Fruit fly (Drosophila melanogaster) whole organism, adult: ENCODE data around the gene mRpL12.

ENCODE experiments used
- CG12768 ChIP-seq: fragments of 200-800 bp; sonication (Bioruptor generic); optimal IDR thresholded peaks from 2 replicates; lab custom pipeline; 2017; ENCODE audit warnings: missing biosample characterization, missing genetic modification characterization, mild to moderate bottlenecking, moderate library complexity, missing genetic modification reagents
- CG1620 ChIP-seq: fragments of 200-800 bp; sonication (Bioruptor generic); optimal IDR thresholded peaks from 2 replicates; lab custom pipeline; 2016; ENCODE audit warnings: missing biosample characterization, missing genetic modification characterization
- CG33017 ChIP-seq: fragments of 200-800 bp; sonication (Bioruptor generic); optimal IDR thresholded peaks from 2 replicates; lab custom pipeline; 2018; ENCODE audit warnings: missing biosample characterization, mild to moderate bottlenecking, missing genetic modification characterization, moderate library complexity
- Crg-1 ChIP-seq: fragments of 200-800 bp; sonication (Bioruptor generic); optimal IDR thresholded peaks from 2 replicates; lab custom pipeline; 2016; ENCODE audit warnings: missing biosample characterization, missing genetic modification characterization
- Hr96 ChIP-seq: fragments of 200-800 bp; sonication (Bioruptor generic); optimal IDR thresholded peaks from 2 replicates; lab custom pipeline; 2016; ENCODE audit warnings: missing biosample characterization, missing genetic modification characterization
- kay ChIP-seq: fragments of 200-800 bp; sonication (Bioruptor generic); peaks from one replicate; lab custom pipeline; 2016; ENCODE audit warnings: missing biosample characterization, missing genetic modification characterization, borderline replicate concordance
- ovo ChIP-seq: fragments of 200-800 bp; sonication (Bioruptor generic); optimal IDR thresholded peaks from 2 replicates; lab custom pipeline; 2016; ENCODE audit warnings: missing biosample characterization, missing genetic modification characterization
- tj ChIP-seq: fragments of 200-800 bp; sonication (Bioruptor generic); optimal IDR thresholded peaks from 3 replicates; lab custom pipeline; 2017; ENCODE audit warnings: missing biosample characterization, mild to moderate bottlenecking, missing genetic modification characterization, moderate library complexity
- toe ChIP-seq: fragments of 200-800 bp; sonication (Bioruptor generic); optimal IDR thresholded peaks from 2 replicates; lab custom pipeline; 2016; ENCODE audit warnings: missing biosample characterization, missing genetic modification characterization

DNA sequence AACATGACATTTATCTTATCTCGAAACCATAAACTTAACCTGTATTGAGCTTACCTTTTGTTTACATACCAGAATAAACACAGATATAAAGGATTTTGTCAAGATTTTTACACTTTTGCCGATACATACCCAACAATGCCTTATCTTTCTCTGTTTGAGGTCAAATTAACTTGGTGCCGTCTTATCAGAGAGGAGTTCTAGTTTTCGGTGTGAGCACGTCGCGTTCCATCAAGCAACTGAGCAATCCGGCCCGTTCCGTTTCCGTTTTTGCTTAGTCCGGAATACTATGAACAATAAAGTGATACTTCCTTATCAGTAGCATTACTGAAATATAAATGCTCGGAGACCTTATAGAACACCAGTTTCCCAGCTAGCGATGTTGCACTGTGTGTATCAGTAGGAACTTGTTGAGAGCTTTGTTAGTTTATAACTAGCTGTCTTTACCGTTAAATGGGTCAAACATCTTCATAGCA, 29.3 kb downstream of the mRpL12 start, which contains the start of gene Galk:
- peak; percentile 25 for TF ChIP-seq tj (GFP tag; lab: Kevin White, UChicago)
- TF ChIP-seq toe (GFP tag; lab: Kevin White, UChicago): no peak
- TF ChIP-seq Crg-1 (GFP tag; lab: Kevin White, UChicago): peak; percentile 5
- TF ChIP-seq Hr96 (GFP tag; lab: Kevin White, UChicago): no peak
- no peak for TF ChIP-seq kay (GFP tag; lab: Kevin White, UChicago)
- TF ChIP-seq CG1620: peak; percentile 28
- peak; percentile 70 for TF ChIP-seq CG33017 (tag; lab: Kevin White, UChicago)
- peak; percentile 22 for TF ChIP-seq ovo (GFP tag; lab: Kevin White, UChicago)
- peak; percentile 44 for TF ChIP-seq CG12768 (GFP tag; lab: Kevin White, UChicago)
